Worm (Caenorhabditis elegans) whole organism, young adult: Measurements from ENCODE around the gene clec-138.

ENCODE experiments used
- F22D6.2 ChIP-seq: sonication (generic microtip); optimal IDR thresholded peaks from 2 replicates; lab custom pipeline; 2016; ENCODE audit warnings: mild to moderate bottlenecking, missing genetic modification characterization, missing compliant biosample characterization
- K12H6.12 ChIP-seq: fragments of 200-800 bp; sonication (Bioruptor generic); optimal IDR thresholded peaks from 2 replicates; lab custom pipeline; 2018; ENCODE audit warnings: mild to moderate bottlenecking, missing genetic modification characterization, missing compliant biosample characterization
- Y53F4B.3 ChIP-seq: fragments of 200-800 bp; sonication (Bioruptor generic); IDR thresholded peaks from 2 replicates; pipeline ENCODE4 v1.3.6; 2022; ENCODE audit warnings: missing genetic modification reagents, missing genetic modification characterization, missing compliant biosample characterization
- Y53G8AR.9 ChIP-seq: fragments of 200-800 bp; sonication (Bioruptor generic); conservative IDR thresholded peaks from 2 replicates; pipeline ENCODE4 v1.3.6; 2022; ENCODE audit warnings: missing genetic modification reagents, missing genetic modification characterization, missing compliant biosample characterization
- attf-5 ChIP-seq: fragments of 200-800 bp; sonication (Bioruptor generic); optimal IDR thresholded peaks from 2 replicates; lab custom pipeline; 2018; ENCODE audit warnings: mild to moderate bottlenecking, missing genetic modification characterization, missing compliant biosample characterization
- bed-2 ChIP-seq: fragments of 200-800 bp; sonication (Bioruptor generic); IDR thresholded peaks from 2 replicates; pipeline ENCODE4 v1.3.6; 2022; ENCODE audit warnings: missing genetic modification reagents, missing genetic modification characterization, missing compliant biosample characterization
- ceh-27 ChIP-seq: fragments of 200-800 bp; sonication (Bioruptor generic); optimal IDR thresholded peaks from 2 replicates; lab custom pipeline; 2018; ENCODE audit warnings: mild to moderate bottlenecking, missing genetic modification characterization, moderate library complexity, missing compliant biosample characterization
- dpl-1 ChIP-seq: fragments of 150-350 bp; optimal IDR thresholded peaks from 2 replicates; lab custom pipeline; 2014; ENCODE audit warnings: missing biosample characterization, missing genetic modification reagents, missing genetic modification characterization
- gei-17 ChIP-seq: fragments of 200-800 bp; sonication (Bioruptor generic); optimal IDR thresholded peaks from 2 replicates; lab custom pipeline; 2018; ENCODE audit warnings: mild to moderate bottlenecking, missing genetic modification characterization, missing compliant biosample characterization
- hsf-1 ChIP-seq: fragments of 200-800 bp; sonication (Bioruptor generic); IDR thresholded peaks from 2 replicates; pipeline ENCODE4 v1.3.6; 2022; ENCODE audit warnings: missing genetic modification reagents, missing genetic modification characterization, missing compliant biosample characterization
- lin-35 ChIP-seq, 3 experiments: fragments of 150-350 bp in 2 of 3; sonication (generic microtip) in 1 of 3; optimal IDR thresholded peaks; 2 replicates each; lab custom pipeline; 2014 to 2018; ENCODE audit warnings: missing biosample characterization in 3 of 3, missing genetic modification characterization in 3 of 3, missing genetic modification reagents in 3 of 3
- mes-4 ChIP-seq: sonication (generic microtip); optimal IDR thresholded peaks from 2 replicates; lab custom pipeline; 2016; ENCODE audit warnings: missing genotype, missing genetic modification characterization, missing compliant biosample characterization
- unc-130 ChIP-seq: sonication (generic microtip); optimal IDR thresholded peaks from 2 replicates; lab custom pipeline; 2016; ENCODE audit warnings: missing genetic modification reagents, missing genetic modification characterization, missing compliant biosample characterization

DNA sequence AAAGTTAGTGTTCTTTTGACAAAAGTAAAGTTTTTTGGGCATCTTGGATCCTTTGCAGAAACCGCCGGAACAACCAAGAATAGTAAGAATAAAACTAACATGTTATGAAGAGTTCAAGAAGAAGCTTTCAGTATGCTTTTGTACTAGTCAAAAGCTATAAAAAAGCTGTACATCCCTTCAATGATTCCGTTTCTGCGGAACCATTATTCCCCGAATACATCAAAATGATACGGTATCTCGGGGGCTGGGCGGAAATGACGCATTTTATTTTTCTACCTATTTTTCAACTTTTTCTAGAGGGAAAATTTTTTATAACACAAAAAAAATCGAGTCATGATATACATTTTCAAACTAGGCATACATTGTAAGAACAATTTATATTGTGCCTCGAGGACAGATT is at the start of gene clec-138:
- TF ChIP-seq mes-4 (tag; lab: Kevin White, UChicago) (no peak), hsf-1 (no peak), K12H6.12 (tag; lab: Kevin White, UChicago) (no peak), bed-2 (no peak), attf-5 (GFP tag; lab: Kevin White, UChicago) (no peak), Y53F4B.3 (no peak), ceh-27 (no peak), dpl-1 (GFP tag; lab: Kevin White, UChicago) (no peak), gei-17 (GFP tag; lab: Kevin White, UChicago) (no peak), lin-35 (GFP tag; optimal IDR thresholded peaks at IDR 0.05; lab: Kevin White, UChicago) (no peak), unc-130 (GFP tag; lab: Kevin White, UChicago) (no peak), Y53G8AR.9 (GFP tag; lab: Robert Waterston, UW) (no peak), F22D6.2 (tag; lab: Kevin White, UChicago) (no peak)
